Fruit fly (Drosophila melanogaster): Measurements from ENCODE around the gene numb.

Gene numb

dm6 chr2L:9436504-9436903 lies 765 bp upstream of the numb start, which contains the start of gene RpS28-like:
Gene RpS28-like, plus strand, starts transcription at chr2L:9436804.
- no peak for TF ChIP-seq CTCF (optimal IDR thresholded peaks at IDR 0.05)

dm6 chr2L:9438227-9438626 lies 958 bp downstream of the numb start:
- TF ChIP-seq CTCF (optimal IDR thresholded peaks at IDR 0.05) (no peak), CG8478 (optimal IDR thresholded peaks at IDR 0.05) (no peak)

- TF ChIP-seq CG8478 (optimal IDR thresholded peaks at IDR 0.05), result no peak
- no peak for TF ChIP-seq CTCF (optimal IDR thresholded peaks at IDR 0.05)
Measured at dm6 chr2L:9440640-9441039, 3.4 kb downstream of the numb start, which contains the start of gene CG33723. Gene CG33723, minus strand, starts transcription at chr2L:9440740.

- TF ChIP-seq CG8478 (optimal IDR thresholded peaks at IDR 0.05) (no peak), CTCF (optimal IDR thresholded peaks at IDR 0.05) (no peak)
Measured at dm6 chr2L:9442795-9443287, 5.6 kb downstream of the numb start.

- TF ChIP-seq CG8478 (optimal IDR thresholded peaks at IDR 0.05) (no peak), CTCF (optimal IDR thresholded peaks at IDR 0.05) (no peak)
Measured at dm6 chr2L:9445753-9446152, 8.5 kb downstream of the numb start.

- TF ChIP-seq CTCF (optimal IDR thresholded peaks at IDR 0.05) (no peak), CG8478 (optimal IDR thresholded peaks at IDR 0.05) (no peak)
Measured at dm6 chr2L:9446398-9446945, 9.2 kb downstream of the numb start.

dm6 chr2L:9447816-9448215 lies 10.5 kb downstream of the numb start:
- TF ChIP-seq CG8478 (optimal IDR thresholded peaks at IDR 0.05) (no peak), CTCF (optimal IDR thresholded peaks at IDR 0.05) (no peak)

dm6 chr2L:9448322-9449256 lies 11.3 kb downstream of the numb start:
- TF ChIP-seq CG8478 (optimal IDR thresholded peaks at IDR 0.05), result no peak
- TF ChIP-seq CTCF (optimal IDR thresholded peaks at IDR 0.05), result no peak

- TF ChIP-seq CTCF (optimal IDR thresholded peaks at IDR 0.05), result no peak
- no peak for TF ChIP-seq CG8478 (optimal IDR thresholded peaks at IDR 0.05)
Measured at dm6 chr2L:9449257-9449972, 12.1 kb downstream of the numb start.

- no peak for TF ChIP-seq CG8478 (optimal IDR thresholded peaks at IDR 0.05)
- TF ChIP-seq CTCF (optimal IDR thresholded peaks at IDR 0.05), result no peak
Measured at dm6 chr2L:9452959-9453358, 15.7 kb downstream of the numb start.

- TF ChIP-seq CTCF (optimal IDR thresholded peaks at IDR 0.05) (no peak), CG8478 (optimal IDR thresholded peaks at IDR 0.05) (no peak)
Measured at dm6 chr2L:9454369-9455054, 17.2 kb downstream of the numb start.

dm6 chr2L:9455157-9455556 lies 17.9 kb downstream of the numb start:
- no peak for TF ChIP-seq CG8478 (optimal IDR thresholded peaks at IDR 0.05)

dm6 chr2L:9457456-9457855 lies 20.2 kb downstream of the numb start:
- no peak for TF ChIP-seq CTCF (optimal IDR thresholded peaks at IDR 0.05)
- TF ChIP-seq CG8478 (optimal IDR thresholded peaks at IDR 0.05), result no peak

- TF ChIP-seq CG8478 (optimal IDR thresholded peaks at IDR 0.05), result no peak
Measured at dm6 chr2L:9457865-9458264, 20.6 kb downstream of the numb start.

Measured in S2 (cell line).